Fruit fly (Drosophila melanogaster) whole organism, wandering third instar larva: Measurements from ENCODE around the gene Wdr92.

Source experiments
- Abd-B ChIP-seq: fragments of >200 bp; optimal IDR thresholded peaks from 2 replicates; lab custom pipeline; 2017; ENCODE audit warnings: missing biosample characterization, missing genetic modification characterization
- CG32264 ChIP-seq: fragments of 200-800 bp; sonication (Bioruptor generic); optimal IDR thresholded peaks from 2 replicates; lab custom pipeline; 2016; ENCODE audit warnings: missing biosample characterization, missing genetic modification characterization
- CG9705 ChIP-seq: fragments of 200-800 bp; sonication (Bioruptor generic); optimal IDR thresholded peaks from 2 replicates; lab custom pipeline; 2018; ENCODE audit warnings: missing biosample characterization, mild to moderate bottlenecking, missing genetic modification characterization
- CrebA ChIP-seq: fragments of 200-800 bp; sonication (Bioruptor generic); optimal IDR thresholded peaks from 2 replicates; lab custom pipeline; 2016; ENCODE audit warnings: missing biosample characterization, mild to moderate bottlenecking, missing genetic modification characterization, borderline replicate concordance
- Dfd ChIP-seq: fragments of >200 bp; optimal IDR thresholded peaks from 2 replicates; lab custom pipeline; 2017; ENCODE audit warnings: missing biosample characterization, missing genetic modification characterization
- GATAd ChIP-seq: sonication (Bioruptor generic); optimal IDR thresholded peaks from 2 replicates; lab custom pipeline; 2016; ENCODE audit warnings: missing biosample characterization, missing genetic modification characterization
- HLH106 ChIP-seq: fragments of 200-800 bp; optimal IDR thresholded peaks from 3 replicates; lab custom pipeline; 2019; ENCODE audit warnings: missing biosample characterization, mild to moderate bottlenecking, missing genetic modification characterization, moderate library complexity
- Hnf4 ChIP-seq: fragments of 200-800 bp; sonication (Bioruptor generic); optimal IDR thresholded peaks from 2 replicates; lab custom pipeline; 2016; ENCODE audit warnings: missing biosample characterization, mild to moderate bottlenecking, missing genetic modification characterization
- Hr83 ChIP-seq: fragments of 200-300 bp; sonication (Bioruptor generic); optimal IDR thresholded peaks from 2 replicates; lab custom pipeline; 2016; ENCODE audit warnings: missing biosample characterization, mild to moderate bottlenecking, missing genetic modification characterization, moderate library complexity; ENCODE audit not compliant: poor library complexity, severe bottlenecking
- Jra ChIP-seq: sonication (Bioruptor generic); optimal IDR thresholded peaks from 2 replicates; lab custom pipeline; 2016; ENCODE audit warnings: missing biosample characterization, missing genetic modification characterization
- Mio ChIP-seq: sonication (Bioruptor generic); optimal IDR thresholded peaks from 2 replicates; lab custom pipeline; 2016; ENCODE audit warnings: missing biosample characterization, missing genetic modification characterization
- N ChIP-seq: fragments of >200 bp; optimal IDR thresholded peaks from 2 replicates; lab custom pipeline; 2018; ENCODE audit warnings: missing biosample characterization, missing external identifiers, missing genetic modification characterization
- OdsH ChIP-seq: fragments of 200-800 bp; sonication (Bioruptor generic); optimal IDR thresholded peaks from 2 replicates; lab custom pipeline; 2016; ENCODE audit warnings: missing biosample characterization, mild to moderate bottlenecking, missing genetic modification characterization
- Rel ChIP-seq, 2 experiments: fragments of 200-800 bp; sonication (Bioruptor generic) in 1 of 2; optimal IDR thresholded peaks; 2 replicates in 1 of 2; 3 replicates in 1 of 2; lab custom pipeline; 2016 to 2019; ENCODE audit warnings: mild to moderate bottlenecking in 2 of 2, missing biosample characterization in 2 of 2, missing genetic modification characterization in 2 of 2, moderate library complexity in 1 of 2
- Sp1 ChIP-seq: fragments of 200-800 bp; sonication (Bioruptor generic); optimal IDR thresholded peaks from 3 replicates; lab custom pipeline; 2019; ENCODE audit warnings: missing biosample characterization, mild to moderate bottlenecking, missing genetic modification characterization, moderate library complexity
- Vsx2 ChIP-seq: fragments of 200-300, 225-300 bp; sonication (Bioruptor generic); optimal IDR thresholded peaks from 2 replicates; lab custom pipeline; 2018; ENCODE audit warnings: missing biosample characterization, missing genetic modification characterization; ENCODE audit not compliant: partially characterized antibody
- br ChIP-seq: fragments of 200-800 bp; sonication (Bioruptor generic); optimal IDR thresholded peaks from 2 replicates; lab custom pipeline; 2016; ENCODE audit warnings: missing biosample characterization, missing genetic modification characterization
- brk ChIP-seq: fragments of 200-800 bp; sonication (Bioruptor generic); optimal IDR thresholded peaks from 2 replicates; lab custom pipeline; 2016; ENCODE audit warnings: missing biosample characterization, mild to moderate bottlenecking, missing genetic modification characterization
- dl ChIP-seq, 2 experiments: fragments of 175-275, 200-275 bp in 1 of 2; fragments of 200-275 bp in 1 of 2; sonication (Bioruptor generic); optimal IDR thresholded peaks; lab custom pipeline; 2018; ENCODE audit warnings: mild to moderate bottlenecking in 2 of 2, missing biosample characterization in 2 of 2, missing genetic modification characterization in 2 of 2, moderate library complexity in 2 of 2; ENCODE audit not compliant: partially characterized antibody in 2 of 2, insufficient read depth in 1 of 2
- dmrt93B ChIP-seq: fragments of 200-800 bp; sonication (Bioruptor generic); optimal IDR thresholded peaks from 2 replicates; lab custom pipeline; 2018; ENCODE audit warnings: missing biosample characterization, mild to moderate bottlenecking, missing genetic modification characterization
- foxo ChIP-seq, 2 experiments: fragments of 200-800 bp; sonication (Bioruptor generic); optimal IDR thresholded peaks; 2 replicates in 1 of 2; 3 replicates in 1 of 2; lab custom pipeline; 2016 to 2017; ENCODE audit warnings: missing biosample characterization in 2 of 2, missing genetic modification characterization in 2 of 2
- fru ChIP-seq: fragments of 200-800 bp; sonication (Bioruptor generic); optimal IDR thresholded peaks from 3 replicates; lab custom pipeline; 2016; ENCODE audit warnings: missing biosample characterization, mild to moderate bottlenecking, missing genetic modification characterization
- h ChIP-seq: fragments of 200-800 bp; sonication (Bioruptor generic); optimal IDR thresholded peaks from 3 replicates; lab custom pipeline; 2016; ENCODE audit warnings: missing biosample characterization, mild to moderate bottlenecking, missing genetic modification characterization
- jim ChIP-seq: fragments of 175-275, 200-325 bp; sonication (Bioruptor generic); optimal IDR thresholded peaks from 2 replicates; lab custom pipeline; 2016; ENCODE audit warnings: missing biosample characterization, mild to moderate bottlenecking, missing genetic modification characterization
- psq ChIP-seq: fragments of 200-800 bp; sonication (Bioruptor generic); optimal IDR thresholded peaks from 3 replicates; lab custom pipeline; 2017; ENCODE audit warnings: missing biosample characterization, mild to moderate bottlenecking, missing genetic modification characterization, moderate library complexity
- rgr ChIP-seq: fragments of 200-800 bp; sonication (Bioruptor generic); optimal IDR thresholded peaks from 3 replicates; lab custom pipeline; 2016; ENCODE audit warnings: missing biosample characterization, mild to moderate bottlenecking, missing genetic modification characterization
- sage ChIP-seq: fragments of 200-800 bp; sonication (Bioruptor generic); optimal IDR thresholded peaks from 2 replicates; lab custom pipeline; 2016; ENCODE audit warnings: missing biosample characterization, mild to moderate bottlenecking, missing genetic modification characterization
- tai ChIP-seq: sonication (Bioruptor generic); optimal IDR thresholded peaks from 2 replicates; lab custom pipeline; 2016; ENCODE audit warnings: missing biosample characterization, missing genetic modification characterization
- woc ChIP-seq: sonication (Bioruptor generic); optimal IDR thresholded peaks from 2 replicates; lab custom pipeline; 2016; ENCODE audit warnings: missing biosample characterization, mild to moderate bottlenecking, missing genetic modification characterization

Gene Wdr92

DNA sequence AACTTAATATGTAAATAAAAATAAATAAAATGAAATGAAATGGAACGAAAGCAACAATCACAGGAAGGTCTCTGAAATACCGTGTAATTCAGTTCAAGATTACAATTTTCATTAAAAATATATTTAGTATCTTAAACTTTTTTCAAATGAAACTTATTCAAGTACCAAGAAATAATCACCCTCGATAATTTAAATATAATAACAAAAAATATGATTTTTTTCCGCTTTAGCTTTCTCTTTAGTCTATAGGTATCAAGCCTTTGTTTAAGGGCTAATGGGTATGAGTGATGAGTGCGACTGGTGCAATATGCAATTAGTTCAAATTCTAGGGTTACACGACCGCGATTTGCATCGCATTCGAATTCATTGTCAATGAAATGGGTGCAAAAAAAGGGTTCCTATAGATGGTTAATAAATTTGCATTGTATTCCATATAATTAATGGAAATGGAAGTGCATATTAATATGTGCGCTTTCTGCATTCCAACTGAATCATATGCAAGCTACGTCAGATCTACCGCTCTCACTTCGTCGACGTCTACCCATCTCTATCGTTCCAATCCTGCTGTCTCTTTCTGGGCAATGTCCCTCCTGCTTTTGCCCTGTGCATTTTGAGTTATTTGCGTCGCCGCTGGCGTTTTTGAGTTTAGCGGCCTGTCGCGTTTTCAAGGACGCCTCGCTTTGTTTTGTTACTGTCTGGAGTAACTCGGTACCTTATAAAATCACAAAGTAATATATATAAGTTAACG is 9.9 kb downstream of the Wdr92 start:
- TF ChIP-seq sage (GFP tag; lab: Kevin White, UChicago) (no peak), fru (GFP tag; lab: Kevin White, UChicago) (peak; percentile 28), N (GFP tag; lab: Kevin White, UChicago) (no peak), Sp1 (GFP tag; lab: Kevin White, UChicago) (no peak), tai (GFP tag; lab: Kevin White, UChicago) (peak; percentile 67), OdsH (GFP tag; lab: Kevin White, UChicago) (peak; percentile 14), Hnf4 (GFP tag; lab: Kevin White, UChicago) (peak; percentile 53), jim (GFP tag; lab: Kevin White, UChicago) (no peak), dl (GFP tag; optimal IDR thresholded peaks at IDR 0.05; lab: Kevin White, UChicago; ENCODE audit: insufficient read depth in 1 of 2, partially characterized antibody in 2 of 2) (no peak), Rel (GFP tag; optimal IDR thresholded peaks at IDR 0.05; lab: Kevin White, UChicago) (no peak), Rel (tag; optimal IDR thresholded peaks at IDR 0.05; lab: Kevin White, UChicago) (peak; percentile 47), br (GFP tag; lab: Kevin White, UChicago) (peak; percentile 24)

DNA sequence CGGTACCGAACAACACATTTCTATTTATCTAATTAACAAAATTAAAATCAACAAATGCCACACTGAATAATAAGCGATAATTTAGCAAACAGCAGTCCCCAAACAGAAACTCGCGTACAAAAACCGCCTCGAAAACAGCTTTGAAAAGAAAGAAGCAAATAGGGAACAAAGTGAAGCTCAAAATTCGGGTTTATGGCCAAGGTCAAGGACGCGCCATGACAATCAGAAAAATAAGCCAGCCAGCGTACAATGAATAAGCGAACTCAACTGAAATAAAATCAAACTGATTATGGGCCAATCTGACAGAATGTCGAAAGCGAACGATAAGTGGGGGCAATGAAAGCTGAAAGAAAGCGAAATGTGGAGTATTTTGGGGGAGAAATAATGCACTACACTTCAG is 13.5 kb downstream of the Wdr92 start:
- TF ChIP-seq CrebA (GFP tag; lab: Kevin White, UChicago) (peak; percentile 7), GATAd (GFP tag; lab: Kevin White, UChicago) (no peak), Vsx2 (GFP tag; lab: Kevin White, UChicago) (no peak), Rel (GFP tag; optimal IDR thresholded peaks at IDR 0.05; lab: Kevin White, UChicago) (no peak), Rel (tag; optimal IDR thresholded peaks at IDR 0.05; lab: Kevin White, UChicago) (peak; percentile 17), CG32264 (GFP tag; lab: Kevin White, UChicago) (no peak), h (GFP tag; lab: Kevin White, UChicago) (peak; percentile 9), tai (GFP tag; lab: Kevin White, UChicago) (peak; percentile 35)

DNA sequence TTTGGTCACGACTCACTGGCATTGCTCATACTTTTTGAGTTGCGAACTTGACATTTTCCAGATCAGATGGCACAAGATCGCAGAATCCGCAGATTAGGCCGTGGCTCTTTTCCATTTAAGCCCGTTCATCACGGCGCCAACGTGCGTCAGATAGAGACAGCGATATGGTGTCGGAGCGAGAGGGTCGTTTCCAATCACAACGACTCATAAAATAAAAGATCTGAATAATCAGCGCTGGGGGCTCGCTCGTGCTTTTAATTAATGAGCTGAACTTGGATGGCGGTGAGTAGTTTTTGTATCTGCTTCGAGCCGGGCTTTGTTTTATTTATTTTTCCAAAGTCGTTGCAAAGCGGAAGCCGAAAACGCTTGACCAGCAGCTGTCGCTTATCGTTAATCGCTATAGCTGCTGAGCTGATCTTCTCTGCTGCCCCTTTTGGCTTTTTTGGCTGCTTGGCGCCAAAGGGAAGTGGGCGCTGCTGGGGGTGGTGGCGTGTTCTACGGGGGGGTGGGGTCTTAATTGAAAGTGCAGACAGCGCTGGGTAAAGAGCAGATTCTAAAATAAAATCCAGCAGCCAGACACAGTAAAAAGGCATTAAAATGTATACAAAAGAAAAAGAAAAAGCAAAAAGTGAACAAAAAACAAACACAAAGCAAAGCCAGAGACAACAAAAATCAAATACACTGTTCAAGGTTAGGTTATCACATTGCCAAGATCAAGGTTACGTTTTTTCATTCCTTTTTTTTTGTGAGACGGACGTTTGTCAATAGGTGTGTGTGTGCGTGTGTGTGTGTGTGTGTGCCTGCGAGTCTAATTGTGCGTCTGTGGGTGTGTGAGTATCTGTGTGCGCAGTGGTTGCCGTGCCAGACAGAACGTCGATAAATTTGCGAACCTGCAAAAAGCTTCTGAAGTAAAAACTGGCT is 14.5 kb downstream of the Wdr92 start:
- TF ChIP-seq Rel (GFP tag; optimal IDR thresholded peaks at IDR 0.05; lab: Kevin White, UChicago) (peak; percentile 31), Rel (tag; optimal IDR thresholded peaks at IDR 0.05; lab: Kevin White, UChicago) (peak; percentile 52), Hnf4 (GFP tag; lab: Kevin White, UChicago) (peak; percentile 32), psq (GFP tag; lab: Kevin White, UChicago) (peak; percentile 40), jim (GFP tag; lab: Kevin White, UChicago) (peak; percentile 93), woc (GFP tag; lab: Kevin White, UChicago) (no peak), OdsH (GFP tag; lab: Kevin White, UChicago) (peak; percentile 2), h (GFP tag; lab: Kevin White, UChicago) (peak; percentile 39), fru (GFP tag; lab: Kevin White, UChicago) (peak; percentile 29), foxo (GFP tag; optimal IDR thresholded peaks at IDR 0.05; lab: Kevin White, UChicago) (peak in 1 of 2 experiments; percentile 34), CrebA (GFP tag; lab: Kevin White, UChicago) (peak; percentile 78), rgr (GFP tag; lab: Kevin White, UChicago) (peak; percentile 38), brk (peak; percentile 47), GATAd (GFP tag; lab: Kevin White, UChicago) (no peak), Sp1 (GFP tag; lab: Kevin White, UChicago) (peak; percentile 64), dl (GFP tag; optimal IDR thresholded peaks at IDR 0.05; lab: Kevin White, UChicago; ENCODE audit: insufficient read depth in 1 of 2, partially characterized antibody in 2 of 2) (no peak), Jra (GFP tag; lab: Kevin White, UChicago) (peak; percentile 30), Dfd (GFP tag; lab: Kevin White, UChicago) (peak; percentile 91), tai (GFP tag; lab: Kevin White, UChicago) (no peak)

DNA sequence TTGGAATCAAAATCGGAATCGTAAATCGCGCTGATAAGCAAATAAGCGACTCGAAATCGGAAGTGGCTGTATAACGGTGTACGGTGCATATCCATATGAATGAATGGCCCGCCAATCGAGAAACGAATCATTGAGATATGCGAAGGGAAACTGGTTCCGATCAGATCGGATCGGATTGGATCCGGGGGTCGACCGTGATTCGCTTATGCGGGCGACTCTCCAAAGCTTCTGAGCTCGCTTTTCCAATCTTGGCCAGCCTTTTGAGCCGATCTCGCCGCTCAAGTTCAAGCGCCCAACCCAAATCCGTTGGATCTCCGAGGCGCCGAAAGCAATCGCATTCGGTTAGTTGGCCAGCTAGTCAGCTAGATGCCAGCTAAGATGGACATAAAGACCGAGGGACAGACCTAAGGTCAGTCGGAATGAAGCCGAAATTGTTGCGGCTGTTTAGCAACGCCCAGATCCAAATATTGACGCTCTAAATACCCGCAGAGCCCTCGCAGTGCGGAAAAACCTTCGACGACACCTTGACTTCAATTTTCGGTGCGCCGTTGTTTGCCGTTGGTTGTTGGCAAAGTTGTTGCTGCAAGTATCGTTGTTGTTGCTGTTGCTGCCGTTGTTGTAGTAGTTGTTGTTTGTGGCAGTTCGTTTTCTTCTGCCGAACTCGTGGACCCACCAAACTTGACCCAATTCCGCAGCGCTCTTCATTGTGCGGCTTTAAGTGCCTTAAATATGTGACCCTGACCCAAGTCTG is 16.2 kb downstream of the Wdr92 start:
- no peak for TF ChIP-seq Mio (GFP tag; lab: Kevin White, UChicago)
- no peak for TF ChIP-seq Sp1 (GFP tag; lab: Kevin White, UChicago)
- TF ChIP-seq CG9705 (GFP tag; lab: Kevin White, UChicago): no peak
- TF ChIP-seq Hr83 (GFP tag; lab: Kevin White, UChicago): no peak
- no peak for TF ChIP-seq woc (GFP tag; lab: Kevin White, UChicago)
- TF ChIP-seq h (GFP tag; lab: Kevin White, UChicago): no peak
- no peak for TF ChIP-seq Hnf4 (GFP tag; lab: Kevin White, UChicago)
- no peak for TF ChIP-seq foxo (GFP tag; optimal IDR thresholded peaks at IDR 0.05; lab: Kevin White, UChicago)
- no peak for TF ChIP-seq CG32264 (GFP tag; lab: Kevin White, UChicago)
- TF ChIP-seq HLH106: no peak
- TF ChIP-seq tai (GFP tag; lab: Kevin White, UChicago): no peak
- no peak for TF ChIP-seq jim (GFP tag; lab: Kevin White, UChicago)
- no peak for TF ChIP-seq Vsx2 (GFP tag; lab: Kevin White, UChicago)
- no peak for TF ChIP-seq OdsH (GFP tag; lab: Kevin White, UChicago)
- TF ChIP-seq Abd-B (GFP tag; lab: Kevin White, UChicago): no peak
- TF ChIP-seq dmrt93B (GFP tag; lab: Kevin White, UChicago): no peak
- TF ChIP-seq sage (GFP tag; lab: Kevin White, UChicago): no peak
